Worm (Caenorhabditis elegans) whole organism, L1 larva: ENCODE results near the gene mrps-10.

Experiments used
- C04F5.9 ChIP-seq: sonication (generic microtip); optimal IDR thresholded peaks from 2 replicates; lab custom pipeline; 2016; ENCODE audit warnings: missing genetic modification characterization, missing compliant biosample characterization
- aha-1 ChIP-seq: fragments of 150-350 bp; optimal IDR thresholded peaks from 2 replicates; lab custom pipeline; 2014; ENCODE audit warnings: missing biosample characterization, missing genetic modification characterization
- ama-1 ChIP-seq: fragments of 150-350 bp; optimal IDR thresholded peaks from 2 replicates; lab custom pipeline; 2014
- ceh-88 ChIP-seq: fragments of 200-800 bp; sonication (Bioruptor generic); IDR thresholded peaks from 2 replicates; pipeline ENCODE4 v1.3.6; 2022; ENCODE audit warnings: missing genetic modification characterization, missing compliant biosample characterization
- efl-1 ChIP-seq, 4 experiments: fragments of 150-350 bp; optimal IDR thresholded peaks in 3 of 4; peaks in 1 of 4; 1 replicate in 1 of 4; 2 replicates in 3 of 4; lab custom pipeline; 2014; ENCODE audit warnings: missing biosample characterization in 2 of 4, missing genetic modification characterization in 2 of 4, missing genetic modification reagents in 2 of 4
- egl-27 ChIP-seq, 2 experiments: fragments of 150-350 bp in 1 of 2; sonication (generic microtip); optimal IDR thresholded peaks; 3 replicates each; lab custom pipeline; 2017 to 2018; ENCODE audit warnings: missing biosample characterization in 2 of 2, missing genetic modification characterization in 2 of 2, missing genetic modification reagents in 2 of 2
- lin-13 ChIP-seq: fragments of 150-350 bp; optimal IDR thresholded peaks from 2 replicates; lab custom pipeline; 2014; ENCODE audit warnings: missing biosample characterization, missing genetic modification reagents, missing genetic modification characterization
- lin-39 ChIP-seq: fragments of 150-350 bp; optimal IDR thresholded peaks from 2 replicates; lab custom pipeline; 2014; ENCODE audit warnings: missing biosample characterization, missing genetic modification reagents, missing genetic modification characterization
- nhr-76 ChIP-seq: sonication (generic microtip); optimal IDR thresholded peaks from 2 replicates; lab custom pipeline; 2017; ENCODE audit warnings: missing biosample characterization, missing genetic modification characterization
- pqm-1 ChIP-seq: sonication (generic microtip); optimal IDR thresholded peaks from 3 replicates; lab custom pipeline; 2017; ENCODE audit warnings: missing biosample characterization, missing genetic modification characterization
- sptf-1 ChIP-seq: fragments of 150-350 bp; optimal IDR thresholded peaks from 2 replicates; lab custom pipeline; 2014; ENCODE audit warnings: missing biosample characterization, missing genetic modification characterization
- tbx-2 ChIP-seq: sonication (generic microtip); optimal IDR thresholded peaks from 2 replicates; lab custom pipeline; 2016; ENCODE audit warnings: missing genetic modification characterization, missing compliant biosample characterization
- ztf-11 ChIP-seq, 2 experiments: sonication (generic microtip); optimal IDR thresholded peaks; 2 replicates each; lab custom pipeline; 2016 to 2017; ENCODE audit warnings: missing genetic modification characterization in 2 of 2, missing biosample characterization in 1 of 2, missing compliant biosample characterization in 1 of 2

DNA sequence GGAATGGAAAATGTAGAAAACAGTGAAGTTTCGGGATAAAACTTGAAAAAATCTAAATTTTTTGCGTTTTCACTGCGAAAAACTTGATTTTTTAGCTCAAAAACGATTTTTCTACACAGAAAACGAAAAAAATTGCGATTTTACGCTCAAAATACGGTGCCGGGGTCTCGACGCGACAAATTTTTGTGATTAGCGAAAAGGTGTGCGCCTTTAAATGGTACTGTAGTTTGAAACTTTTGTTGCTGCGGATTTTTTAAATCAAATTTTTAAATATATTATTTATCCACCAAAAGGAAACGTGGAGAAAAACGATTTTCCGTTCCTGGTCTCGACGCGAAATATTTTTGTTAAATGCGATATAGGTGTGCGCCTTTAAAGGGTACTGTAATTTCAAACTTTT, 19.1 kb upstream of the mrps-10 start:
- TF ChIP-seq tbx-2 (tag; lab: Kevin White, UChicago) (no peak), ceh-88 (GFP tag; lab: Robert Waterston, UW) (no peak), aha-1 (no peak), C04F5.9 (tag; lab: Kevin White, UChicago) (no peak), ztf-11 (tag; optimal IDR thresholded peaks at IDR 0.05; lab: Kevin White, UChicago) (no peak), ama-1 (lab: Kevin White, UChicago) (no peak), nhr-76 (tag; lab: Kevin White, UChicago) (no peak), sptf-1 (tag; lab: Kevin White, UChicago) (no peak), lin-39 (tag; lab: Kevin White, UChicago) (no peak), egl-27 (tag; optimal IDR thresholded peaks at IDR 0.05; lab: Kevin White, UChicago) (no peak), efl-1 (optimal IDR thresholded peaks at IDR 0.05; lab: Kevin White, UChicago) (no peak), efl-1 (GFP tag; optimal IDR thresholded peaks at IDR 0.05 in 1 of 2; lab: Kevin White, UChicago) (no peak), pqm-1 (tag; lab: Kevin White, UChicago) (no peak), lin-13 (GFP tag; lab: Kevin White, UChicago) (no peak)
